Worm (Caenorhabditis elegans): ENCODE results near the gene nhr-63.

The nhr-63 gene

ce11 chrV:15972484-15972883 is 29.9 kb upstream of the nhr-63 start, which contains the start of gene sru-23 (continued):
- no peak for TF ChIP-seq hlh-30 (tag; optimal IDR thresholded peaks at IDR 0.05; ENCODE audit: insufficient read depth)
- no peak for TF ChIP-seq daf-12 (tag; optimal IDR thresholded peaks at IDR 0.05)
- no peak for TF ChIP-seq zip-11 (GFP tag; IDR thresholded peaks at IDR 0.05)
- no peak for TF ChIP-seq snpc-1.2 (GFP tag; IDR thresholded peaks at IDR 0.05)
- no peak for TF ChIP-seq F10B5.3 (tag; optimal IDR thresholded peaks at IDR 0.05)
- no peak for TF ChIP-seq mep-1 (tag; optimal IDR thresholded peaks at IDR 0.05)

DNA sequence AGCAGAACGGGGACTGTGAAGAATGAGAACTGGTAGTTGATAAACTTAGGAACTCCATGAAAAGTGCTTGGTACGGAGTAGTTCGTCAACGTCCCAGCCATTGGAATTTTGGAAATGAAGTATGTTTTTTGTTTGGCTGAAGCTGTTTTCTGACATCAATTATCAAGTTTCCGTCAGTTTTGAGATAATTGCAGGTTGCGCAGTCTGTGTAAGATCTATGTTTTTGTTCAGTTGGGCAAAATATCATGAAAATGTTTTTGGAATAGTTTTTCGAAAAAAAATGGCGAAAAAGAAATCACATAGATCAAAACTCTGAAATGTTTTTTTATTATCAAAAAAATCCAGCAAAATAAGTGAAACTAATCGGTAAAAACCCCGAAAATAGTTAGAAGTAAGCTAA is 27.6 kb upstream of the nhr-63 start, which contains the start of gene sru-22:
Gene sru-22 (minus strand): TSS at position 101 of the 400 bp plus-strand sequence.
- TF ChIP-seq set-16 (GFP tag; IDR thresholded peaks at IDR 0.05) (no peak), ceh-20 (GFP tag; IDR thresholded peaks at IDR 0.05) (no peak), lin-39 (tag; optimal IDR thresholded peaks at IDR 0.05) (no peak), fos-1 (tag; optimal IDR thresholded peaks at IDR 0.05) (no peak), aha-1 (tag) (peak; percentile 4)

DNA sequence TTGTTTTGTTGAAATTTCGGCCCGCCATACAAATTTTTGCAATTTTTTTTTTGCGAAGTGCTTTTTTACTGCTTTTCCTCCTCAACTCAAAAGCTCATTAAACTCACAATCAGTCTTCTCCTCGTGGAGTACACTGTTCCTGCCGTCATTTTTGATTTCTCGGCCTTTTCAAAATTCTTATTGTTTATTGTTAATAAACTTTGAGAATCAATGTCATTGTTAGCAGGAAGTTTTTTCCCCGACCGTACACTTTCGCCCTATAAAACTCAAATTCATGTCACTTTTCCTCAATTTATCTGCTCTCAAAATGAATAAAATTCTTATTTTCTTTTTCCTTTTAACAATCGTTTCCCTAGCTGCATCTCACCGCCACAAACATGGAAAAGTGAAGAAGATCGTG is 26.5 kb upstream of the nhr-63 start, which contains the start of gene clec-232:
Gene clec-232 (plus strand): TSS at position 301 of the 400 bp plus-strand sequence.
- no peak for TF ChIP-seq mes-2 (tag; optimal IDR thresholded peaks at IDR 0.05; ENCODE audit: poor library complexity, severe bottlenecking)
- TF ChIP-seq ZK337.2 (GFP tag; IDR thresholded peaks at IDR 0.05): no peak
- TF ChIP-seq nhr-76 (tag; optimal IDR thresholded peaks at IDR 0.05): no peak
- TF ChIP-seq nhr-111 (GFP tag; optimal IDR thresholded peaks at IDR 0.05): no peak
- no peak for TF ChIP-seq hmg-1.1 (GFP tag; IDR thresholded peaks at IDR 0.05)
- no peak for TF ChIP-seq ces-1 (GFP tag; optimal IDR thresholded peaks at IDR 0.05)
- TF ChIP-seq tra-1 (GFP tag; IDR thresholded peaks at IDR 0.05): no peak
- no peak for TF ChIP-seq ztf-7 (tag; optimal IDR thresholded peaks at IDR 0.05)
- no peak for TF ChIP-seq mxl-3 (GFP tag; optimal IDR thresholded peaks at IDR 0.05)
- no peak for TF ChIP-seq duxl-1 (tag; optimal IDR thresholded peaks at IDR 0.05; ENCODE audit: poor library complexity)
- no peak for TF ChIP-seq egl-27 (tag; optimal IDR thresholded peaks at IDR 0.05)
- no peak for TF ChIP-seq dmd-8 (GFP tag; IDR thresholded peaks at IDR 0.05)
- no peak for TF ChIP-seq madf-5 (GFP tag; IDR thresholded peaks at IDR 0.05)
- TF ChIP-seq D1046.2 (GFP tag; IDR thresholded peaks at IDR 0.05): no peak
- TF ChIP-seq ZK546.5 (tag; optimal IDR thresholded peaks at IDR 0.05): no peak
- no peak for TF ChIP-seq cey-2 (tag; optimal IDR thresholded peaks at IDR 0.05; ENCODE audit: borderline replicate concordance, insufficient read depth)
- TF ChIP-seq ceh-44 (GFP tag; IDR thresholded peaks at IDR 0.05): no peak
- no peak for TF ChIP-seq ceh-28 (tag; optimal IDR thresholded peaks at IDR 0.05)

DNA sequence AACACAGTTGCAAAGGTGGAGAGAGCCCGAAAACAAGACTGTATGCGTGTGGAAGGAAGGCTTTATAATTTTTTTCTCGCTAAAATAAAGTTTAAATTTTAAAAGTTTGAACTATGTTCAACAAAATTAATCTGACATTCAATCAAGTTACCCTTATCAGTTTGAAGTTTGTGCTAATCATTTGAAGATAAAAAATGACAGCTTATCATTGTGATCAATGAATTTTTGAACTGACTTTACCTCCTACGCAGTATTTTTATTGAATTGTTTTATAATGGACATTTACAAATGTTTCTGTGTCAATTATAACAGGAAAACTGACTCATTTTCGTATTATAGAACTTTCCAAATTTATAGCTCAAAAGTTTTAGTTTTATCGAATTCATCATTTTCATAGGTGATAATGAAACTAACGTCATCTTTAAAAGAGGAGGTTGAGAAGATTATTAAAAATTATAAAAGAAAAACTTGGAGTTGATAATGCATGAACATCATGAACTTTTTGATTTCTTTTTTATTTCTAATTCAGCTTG is 24.1 kb upstream of the nhr-63 start, which contains the start of gene oac-20:
Gene oac-20 (plus strand): TSS at position 483 of the 533 bp plus-strand sequence.
- TF ChIP-seq php-3 (GFP tag; IDR thresholded peaks at IDR 0.05) (peak; percentile 66), hlh-30 (tag; optimal IDR thresholded peaks at IDR 0.05; ENCODE audit: insufficient read depth) (no peak), pqm-1 (tag; optimal IDR thresholded peaks at IDR 0.05) (peak; percentile 90), nhr-48 (tag; optimal IDR thresholded peaks at IDR 0.05) (peak; percentile 16), tra-1 (GFP tag; IDR thresholded peaks at IDR 0.05) (0 out of 2 replicates have a peak, but pooled peaks have one; percentile 58), nhr-102 (tag; optimal IDR thresholded peaks at IDR 0.05) (no peak), duxl-1 (tag; optimal IDR thresholded peaks at IDR 0.05; ENCODE audit: poor library complexity) (no peak), dmd-6 (GFP tag; IDR thresholded peaks at IDR 0.05) (peak; percentile 96), nhr-77 (tag; optimal IDR thresholded peaks at IDR 0.05) (peak; percentile 61)

Measured in whole organism, L4 larva.